Fruit fly (Drosophila melanogaster): ENCODE data around the gene CG17145.
A peak's percentile ranks its signal among the peaks of the same experiment; 100 is the strongest.

DNA sequence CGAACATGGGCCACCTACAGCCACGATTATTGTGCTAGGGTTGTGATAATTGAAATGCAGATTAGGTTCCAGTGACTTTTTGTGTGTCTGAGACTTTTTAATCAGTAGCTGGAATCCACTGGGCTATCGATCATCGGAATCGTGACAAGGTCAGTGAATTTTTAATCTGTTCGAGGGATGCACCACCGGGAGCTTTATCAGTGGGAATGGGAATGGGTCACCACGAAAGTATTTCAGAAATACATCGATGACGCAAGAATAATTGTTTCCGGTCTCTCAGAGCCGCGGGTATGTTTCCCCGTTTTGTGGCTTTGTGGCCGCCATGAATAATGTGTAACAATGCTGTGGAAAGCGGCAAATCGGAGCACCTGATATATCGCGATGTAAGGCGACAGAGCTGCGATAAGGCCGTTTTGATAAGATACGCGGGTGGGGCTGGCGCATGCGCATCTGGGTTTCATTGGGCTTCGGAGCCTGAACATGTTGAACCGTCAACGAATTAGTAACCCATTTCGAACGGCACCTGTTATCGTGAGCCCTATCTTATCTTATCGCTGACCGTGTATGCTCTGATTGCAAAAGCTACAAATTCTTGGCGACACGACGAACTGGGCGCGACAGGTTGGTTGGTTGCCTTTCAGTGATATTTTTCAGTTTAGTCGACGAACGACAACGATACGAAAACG is 33.6 kb upstream of the CG17145 start, which contains the start of gene Ssk:
- no peak for TF ChIP-seq CG8159 (tag; optimal IDR thresholded peaks at IDR 0.05)
- no peak for TF ChIP-seq CG9948 (tag; optimal IDR thresholded peaks at IDR 0.05)
- TF ChIP-seq CG10348 (GFP tag; IDR thresholded peaks at IDR 0.05): no peak
- no peak for TF ChIP-seq CG4496 (GFP tag; IDR thresholded peaks at IDR 0.05)
- TF ChIP-seq CG12605 (GFP tag; IDR thresholded peaks at IDR 0.05): 0 out of 2 replicates have a peak, but pooled peaks have one; percentile 13
- peak; percentile 20 for TF ChIP-seq EcR (GFP tag; optimal IDR thresholded peaks at IDR 0.05)
- no peak for TF ChIP-seq CG13204 (GFP tag; optimal IDR thresholded peaks at IDR 0.05)
- no peak for TF ChIP-seq CG14655 (GFP tag; optimal IDR thresholded peaks at IDR 0.05)
- TF ChIP-seq D1 (tag; optimal IDR thresholded peaks at IDR 0.05): no peak
- TF ChIP-seq Pif1B (GFP tag; optimal IDR thresholded peaks at IDR 0.05): peak; percentile 3

Data from whole organism, pupa.